Fruit fly (Drosophila melanogaster): Measurements from ENCODE around the gene CG9368.

CG9368 gene

DNA sequence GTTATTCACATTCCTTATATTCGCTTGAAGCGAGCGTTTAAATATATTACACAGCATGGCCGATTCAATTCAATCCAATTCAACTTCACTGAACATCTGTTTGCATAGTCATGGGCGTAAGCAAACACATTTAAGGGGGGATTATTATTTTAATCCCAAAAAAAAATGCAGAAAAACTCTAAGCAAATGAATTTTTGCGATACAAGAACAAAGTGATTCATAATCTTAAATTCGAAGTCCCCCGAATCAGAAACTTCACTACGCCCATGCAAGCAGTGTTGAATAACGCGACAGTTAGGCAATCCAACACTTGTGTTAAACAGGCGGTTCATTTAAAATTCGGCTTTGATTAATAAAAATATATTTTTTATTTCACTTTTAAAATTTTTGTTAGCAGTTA lies 11.0 kb upstream of the CG9368 start, which contains the start of gene CG14100 (continued):
- TF ChIP-seq CG6683 (GFP tag; optimal IDR thresholded peaks at IDR 0.05) (peak; percentile 99), Hr78 (GFP tag; optimal IDR thresholded peaks at IDR 0.05) (peak in 1 of 2 experiments; percentile 98), Scr (GFP tag; IDR thresholded peaks at IDR 0.05; ENCODE audit: partially characterized antibody) (0 out of 2 replicates have a peak, but pooled peaks have one; percentile 25), wor (GFP tag; IDR thresholded peaks at IDR 0.05) (peak; percentile 100), sima (GFP tag; optimal IDR thresholded peaks at IDR 0.05) (peak; percentile 100), MBD-R2 (GFP tag; IDR thresholded peaks at IDR 0.05) (peak; percentile 100), Ssrp (tag; optimal IDR thresholded peaks at IDR 0.05) (peak; percentile 100), tup (GFP tag; optimal IDR thresholded peaks at IDR 0.05) (peak; percentile 100), CG2129 (GFP tag; IDR thresholded peaks at IDR 0.05; ENCODE audit: partially characterized antibody) (no peak), CG6813 (GFP tag; optimal IDR thresholded peaks at IDR 0.05) (peak; percentile 100), CG1792 (GFP tag; optimal IDR thresholded peaks at IDR 0.05) (peak; percentile 100), CG14441 (GFP tag; IDR thresholded peaks at IDR 0.05) (peak; percentile 100), unpg (GFP tag; optimal IDR thresholded peaks at IDR 0.05) (peak; percentile 100), salm (tag; optimal IDR thresholded peaks at IDR 0.05) (peak; percentile 100), so (GFP tag; IDR thresholded peaks at IDR 0.05) (peak; percentile 100), dan (GFP tag; IDR thresholded peaks at IDR 0.05) (peak; percentile 100), tx (GFP tag; optimal IDR thresholded peaks at IDR 0.05) (peak; percentile 100), CG2120 (GFP tag; optimal IDR thresholded peaks at IDR 0.05) (peak; percentile 100), CG1529 (GFP tag; optimal IDR thresholded peaks at IDR 0.05) (peak; percentile 100), fd64A (GFP tag; optimal IDR thresholded peaks at IDR 0.05) (peak; percentile 100), CG8765 (GFP tag; IDR thresholded peaks at IDR 0.05) (peak; percentile 100), CG12236 (GFP tag; optimal IDR thresholded peaks at IDR 0.05) (peak; percentile 100), Ada2b (GFP tag; IDR thresholded peaks at IDR 0.05) (peak; percentile 100), CG7786 (GFP tag; optimal IDR thresholded peaks at IDR 0.05) (peak; percentile 100), Kr (GFP tag; optimal IDR thresholded peaks at IDR 0.05) (peak; percentile 99), Dfd (GFP tag; optimal IDR thresholded peaks at IDR 0.05) (peak in 1 of 2 experiments; percentile 94), CG9932 (GFP tag; IDR thresholded peaks at IDR 0.05) (peak; percentile 100), CG11723 (GFP tag; optimal IDR thresholded peaks at IDR 0.05) (peak; percentile 100), caup (GFP tag; optimal IDR thresholded peaks at IDR 0.05; ENCODE audit: severe bottlenecking) (peak; percentile 100), Nf-YA (GFP tag; IDR thresholded peaks at IDR 0.05) (peak; percentile 100), CG12769 (tag; optimal IDR thresholded peaks at IDR 0.05) (peak; percentile 100), CG4424 (GFP tag; optimal IDR thresholded peaks at IDR 0.05) (peak; percentile 100), CG15479 (GFP tag; optimal IDR thresholded peaks at IDR 0.05) (peak; percentile 94), cg (GFP tag; optimal IDR thresholded peaks at IDR 0.05) (no peak), BtbVII (GFP tag; optimal IDR thresholded peaks at IDR 0.05) (peak; percentile 100), jigr1 (GFP tag; IDR thresholded peaks at IDR 0.05) (peak; percentile 100), Deaf1 (tag; optimal IDR thresholded peaks at IDR 0.05) (peak; percentile 92), CG17359 (tag; optimal IDR thresholded peaks at IDR 0.05) (peak; percentile 100), hkb (optimal IDR thresholded peaks at IDR 0.05) (no peak), hkb (GFP tag; IDR thresholded peaks at IDR 0.05) (peak; percentile 100), Fer1 (GFP tag; optimal IDR thresholded peaks at IDR 0.05) (peak; percentile 100), fd3F (GFP tag; optimal IDR thresholded peaks at IDR 0.05) (peak; percentile 100), fu2 (GFP tag; optimal IDR thresholded peaks at IDR 0.05) (peak; percentile 100), bab2 (GFP tag; optimal IDR thresholded peaks at IDR 0.05) (peak; percentile 100), CG34376 (GFP tag; optimal IDR thresholded peaks at IDR 0.05) (peak; percentile 100), CG17385 (GFP tag; optimal IDR thresholded peaks at IDR 0.05) (peak; percentile 100), disco-r (GFP tag; optimal IDR thresholded peaks at IDR 0.05) (peak; percentile 100), bsh (GFP tag; optimal IDR thresholded peaks at IDR 0.05) (peak; percentile 100), fd96Cb (tag; optimal IDR thresholded peaks at IDR 0.05) (peak; percentile 100), ken (GFP tag; IDR thresholded peaks at IDR 0.05) (peak; percentile 100)
